Worm (Caenorhabditis elegans) whole organism, young adult: ENCODE data around the gene ugt-47.

Source experiments
- B0035.1 ChIP-seq: sonication (generic microtip); optimal IDR thresholded peaks from 2 replicates; lab custom pipeline; 2016; ENCODE audit warnings: missing genetic modification characterization, mild to moderate bottlenecking, missing compliant biosample characterization, missing genotype, missing genetic modification reagents
- K12H6.12 ChIP-seq: fragments of 200-800 bp; sonication (Bioruptor generic); optimal IDR thresholded peaks from 2 replicates; lab custom pipeline; 2018; ENCODE audit warnings: mild to moderate bottlenecking, missing genetic modification characterization, missing compliant biosample characterization
- ama-1 ChIP-seq, 3 experiments: fragments of 150-350 bp in 1 of 3; sonication (generic microtip) in 2 of 3; optimal IDR thresholded peaks; 2 replicates each; lab custom pipeline; 2014 to 2018; ENCODE audit warnings: missing biosample characterization in 2 of 3, missing genetic modification characterization in 2 of 3, missing genetic modification reagents in 2 of 3
- chd-7 ChIP-seq: sonication (generic microtip); optimal IDR thresholded peaks from 2 replicates; lab custom pipeline; 2016; ENCODE audit warnings: mild to moderate bottlenecking, missing genetic modification characterization, moderate library complexity, missing compliant biosample characterization
- him-1 ChIP-seq: sonication (generic microtip); optimal IDR thresholded peaks from 2 replicates; lab custom pipeline; 2016; ENCODE audit warnings: missing genotype, missing genetic modification reagents, missing genetic modification characterization, missing compliant biosample characterization
- nhr-179 ChIP-seq: sonication (generic microtip); optimal IDR thresholded peaks from 2 replicates; lab custom pipeline; 2016; ENCODE audit warnings: mild to moderate bottlenecking, missing genetic modification characterization, missing compliant biosample characterization
- snpc-3.4 ChIP-seq: sonication (generic microtip); optimal IDR thresholded peaks from 2 replicates; lab custom pipeline; 2017; ENCODE audit warnings: missing genetic modification characterization, mild to moderate bottlenecking, missing compliant biosample characterization, antibody characterized with exemption, moderate library complexity, missing genotype, missing genetic modification reagents
- unc-62 ChIP-seq: fragments of 150-350 bp; optimal IDR thresholded peaks from 2 replicates; lab custom pipeline; 2014; ENCODE audit warnings: missing biosample characterization, missing genetic modification reagents, missing genetic modification characterization

- TF ChIP-seq him-1 (tag; lab: Kevin White, UChicago) (no peak), snpc-3.4 (tag; lab: Kevin White, UChicago) (no peak), nhr-179 (tag; lab: Kevin White, UChicago) (no peak), chd-7 (tag; lab: Kevin White, UChicago) (no peak), ama-1 (optimal IDR thresholded peaks at IDR 0.05; lab: Kevin White, UChicago) (no peak), ama-1 (GFP tag; optimal IDR thresholded peaks at IDR 0.05; lab: Kevin White, UChicago) (no peak), K12H6.12 (tag; lab: Kevin White, UChicago) (no peak), unc-62 (GFP tag; lab: Kevin White, UChicago) (no peak), B0035.1 (tag; lab: Kevin White, UChicago) (no peak)
Measured at ce11 chrV:10103811-10104210, 5.4 kb upstream of the ugt-47 start.
